Fruit fly (Drosophila melanogaster) whole organism, embryonic: ENCODE results near the gene Kdsr.
A peak's percentile ranks its signal among the peaks of the same experiment; 100 is the strongest.

ENCODE experiments used
- Six4 ChIP-seq: fragments of 200-800 bp; sonication (Bioruptor generic); optimal IDR thresholded peaks from 2 replicates; lab custom pipeline; 2016; ENCODE audit warnings: missing biosample characterization, missing genetic modification characterization
- trem ChIP-seq: fragments of 200-800 bp; optimal IDR thresholded peaks from 3 replicates; lab custom pipeline; 2019; ENCODE audit warnings: missing biosample characterization, mild to moderate bottlenecking, missing genetic modification characterization, moderate library complexity

dm6 chr3R:25221203-25221807, 41.0 kb downstream of the Kdsr start, which contains the start of gene Alg9:
- TF ChIP-seq Six4 (GFP tag; lab: Kevin White, UChicago) (peak; percentile 13), trem (tag; lab: Kevin White, UChicago) (peak; percentile 58)
